Fruit fly (Drosophila melanogaster): Measurements from ENCODE around the gene CG17751.

DNA sequence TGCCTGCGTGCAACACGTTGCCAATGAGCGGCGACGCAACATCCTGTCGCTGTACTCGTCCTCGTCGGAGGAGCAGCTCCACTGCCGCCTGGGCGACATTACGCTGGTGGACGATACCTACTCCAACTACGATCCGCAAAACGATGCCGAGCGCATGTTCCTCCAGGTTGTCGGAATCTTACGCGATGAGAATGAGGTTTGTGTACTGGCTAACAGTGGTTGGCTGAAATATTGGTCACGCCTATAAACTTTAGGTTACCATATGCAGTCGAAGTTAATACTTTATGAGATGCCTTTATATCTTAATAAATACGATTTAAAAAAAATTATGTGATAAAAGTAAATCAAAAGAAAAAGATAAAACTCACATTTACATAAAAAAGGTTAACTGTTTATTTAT lies 20.7 kb upstream of the CG17751 start:
- TF ChIP-seq fu2 (GFP tag; optimal IDR thresholded peaks at IDR 0.05), result no peak
- TF ChIP-seq slp2 (GFP tag; optimal IDR thresholded peaks at IDR 0.05), result no peak
- TF ChIP-seq sc (optimal IDR thresholded peaks at IDR 0.05), result no peak
- no peak for TF ChIP-seq sc (GFP tag; optimal IDR thresholded peaks at IDR 0.05)
- TF ChIP-seq caup (GFP tag; optimal IDR thresholded peaks at IDR 0.05; ENCODE audit: severe bottlenecking), result no peak
- TF ChIP-seq CG4404 (GFP tag; IDR thresholded peaks at IDR 0.05), result no peak
- no peak for TF ChIP-seq dati (GFP tag; IDR thresholded peaks at IDR 0.05)
- TF ChIP-seq ac (GFP tag; optimal IDR thresholded peaks at IDR 0.05), result no peak
- no peak for TF ChIP-seq scrt (GFP tag; optimal IDR thresholded peaks at IDR 0.05)
- TF ChIP-seq Fer3 (tag; optimal IDR thresholded peaks at IDR 0.05), result no peak
- no peak for TF ChIP-seq sd (tag; optimal IDR thresholded peaks at IDR 0.05)
- no peak for TF ChIP-seq cwo (GFP tag; optimal IDR thresholded peaks at IDR 0.05)
